Fruit fly (Drosophila melanogaster) whole organism, prepupa: ENCODE data around the gene pbl.

Experiments used
- Blimp-1 ChIP-seq: fragments of 200-800 bp; sonication (Bioruptor generic); optimal IDR thresholded peaks from 3 replicates; lab custom pipeline; 2017; ENCODE audit warnings: missing biosample characterization, missing genetic modification characterization, mild to moderate bottlenecking, moderate library complexity, missing genetic modification reagents
- CG10631 ChIP-seq: fragments of 200-800 bp; sonication (Bioruptor generic); optimal IDR thresholded peaks from 2 replicates; lab custom pipeline; 2016; ENCODE audit warnings: missing biosample characterization, missing genetic modification characterization
- CG10669 ChIP-seq: fragments of 200-800 bp; sonication (Bioruptor generic); optimal IDR thresholded peaks from 3 replicates; lab custom pipeline; 2018; ENCODE audit warnings: missing biosample characterization, mild to moderate bottlenecking, missing genetic modification characterization, moderate library complexity
- CG11294 ChIP-seq: fragments of 200-800 bp; sonication (Bioruptor generic); IDR thresholded peaks from 2 replicates; pipeline ENCODE4 v1.3.6; 2022; ENCODE audit warnings: missing biosample characterization, missing genetic modification characterization
- CG11762 ChIP-seq: fragments of 200-800 bp; sonication (Bioruptor generic); optimal IDR thresholded peaks from 3 replicates; lab custom pipeline; 2016; ENCODE audit warnings: missing biosample characterization, missing genetic modification characterization; ENCODE audit not compliant: insufficient read depth
- CG11902 ChIP-seq: fragments of 200-800 bp; sonication (Bioruptor generic); optimal IDR thresholded peaks from 3 replicates; lab custom pipeline; 2016; ENCODE audit warnings: missing biosample characterization, missing genetic modification characterization
- CG15336 ChIP-seq: fragments of 200-800 bp; sonication (Bioruptor generic); IDR thresholded peaks from 2 replicates; pipeline ENCODE4 v1.3.6; 2022; ENCODE audit warnings: missing biosample characterization, missing genetic modification characterization
- CG1621 ChIP-seq: fragments of 200-800 bp; sonication (Bioruptor generic); optimal IDR thresholded peaks from 3 replicates; lab custom pipeline; 2018; ENCODE audit warnings: missing biosample characterization, mild to moderate bottlenecking, missing genetic modification characterization
- CG16779 ChIP-seq: fragments of 200-800 bp; sonication (Bioruptor generic); optimal IDR thresholded peaks from 3 replicates; lab custom pipeline; 2017; ENCODE audit warnings: missing biosample characterization, mild to moderate bottlenecking, missing genetic modification characterization
- CG3032 ChIP-seq: fragments of 200-800 bp; optimal IDR thresholded peaks from 2 replicates; lab custom pipeline; 2019; ENCODE audit warnings: missing biosample characterization, mild to moderate bottlenecking, missing genetic modification characterization, moderate library complexity
- CG31627 ChIP-seq: fragments of 200-800 bp; sonication (Bioruptor generic); optimal IDR thresholded peaks from 3 replicates; lab custom pipeline; 2016; ENCODE audit warnings: missing biosample characterization, missing genetic modification characterization
- CG32006 ChIP-seq: fragments of 200-800 bp; sonication (Bioruptor generic); optimal IDR thresholded peaks from 3 replicates; lab custom pipeline; 2017; ENCODE audit warnings: missing biosample characterization, mild to moderate bottlenecking, missing genetic modification characterization
- CG34406 ChIP-seq: fragments of 200-800 bp; sonication (Bioruptor generic); optimal IDR thresholded peaks from 3 replicates; lab custom pipeline; 2016; ENCODE audit warnings: missing biosample characterization, missing genetic modification characterization
- CG4318 ChIP-seq: fragments of 200-800 bp; sonication (Bioruptor generic); optimal IDR thresholded peaks from 3 replicates; lab custom pipeline; 2017; ENCODE audit warnings: missing biosample characterization, mild to moderate bottlenecking, missing genetic modification characterization
- CG6276 ChIP-seq: fragments of 200-800 bp; sonication (Bioruptor generic); optimal IDR thresholded peaks from 2 replicates; lab custom pipeline; 2017; ENCODE audit warnings: missing biosample characterization, mild to moderate bottlenecking, missing genetic modification characterization
- CG6808 ChIP-seq: fragments of 200-800 bp; sonication (Bioruptor generic); optimal IDR thresholded peaks from 3 replicates; lab custom pipeline; 2017; ENCODE audit warnings: missing biosample characterization, missing genetic modification characterization, mild to moderate bottlenecking, moderate library complexity, missing genetic modification reagents
- CG6854 ChIP-seq: fragments of 200-800 bp; sonication (Bioruptor generic); optimal IDR thresholded peaks from 2 replicates; lab custom pipeline; 2017; ENCODE audit warnings: missing biosample characterization, mild to moderate bottlenecking, missing genetic modification characterization
- CG7368 ChIP-seq: fragments of 200-800 bp; sonication (Bioruptor generic); optimal IDR thresholded peaks from 3 replicates; lab custom pipeline; 2016; ENCODE audit warnings: missing biosample characterization, missing genetic modification characterization
- CG8119 ChIP-seq: fragments of 200-800 bp; sonication (Bioruptor generic); IDR thresholded peaks from 3 replicates; pipeline ENCODE4 v1.3.6; 2022; ENCODE audit warnings: missing biosample characterization, missing genetic modification characterization
- CG8319 ChIP-seq: fragments of 200-800 bp; sonication (Bioruptor generic); optimal IDR thresholded peaks from 3 replicates; lab custom pipeline; 2016; ENCODE audit warnings: missing biosample characterization, missing genetic modification characterization
- CG9139 ChIP-seq: fragments of 200-800 bp; sonication (Bioruptor generic); optimal IDR thresholded peaks from 3 replicates; lab custom pipeline; 2017; ENCODE audit warnings: missing biosample characterization, mild to moderate bottlenecking, missing genetic modification characterization
- Eip75B ChIP-seq: fragments of 200-800 bp; sonication (Bioruptor generic); optimal IDR thresholded peaks from 3 replicates; lab custom pipeline; 2016; ENCODE audit warnings: missing biosample characterization, missing genetic modification characterization
- Eip93F ChIP-seq: fragments of 200-800 bp; sonication (Bioruptor generic); optimal IDR thresholded peaks from 2 replicates; lab custom pipeline; 2016; ENCODE audit warnings: missing biosample characterization, mild to moderate bottlenecking, missing genetic modification characterization
- Ets21C ChIP-seq: fragments of 200-800 bp; sonication (Bioruptor generic); optimal IDR thresholded peaks from 3 replicates; lab custom pipeline; 2016; ENCODE audit warnings: missing biosample characterization, missing genetic modification characterization
- Ets96B ChIP-seq: fragments of 200-800 bp; optimal IDR thresholded peaks from 2 replicates; lab custom pipeline; 2019; ENCODE audit warnings: missing biosample characterization, mild to moderate bottlenecking, missing genetic modification characterization, moderate library complexity
- Gug ChIP-seq: fragments of 200-800 bp; sonication (Bioruptor generic); IDR thresholded peaks from 2 replicates; pipeline ENCODE4 v1.3.6; 2022; ENCODE audit warnings: missing biosample characterization, missing genetic modification characterization
- Hr38 ChIP-seq: sonication (Bioruptor generic); optimal IDR thresholded peaks from 2 replicates; lab custom pipeline; 2016; ENCODE audit warnings: missing biosample characterization, missing genetic modification characterization
- Hr39 ChIP-seq: fragments of 200-800 bp; sonication (Bioruptor generic); optimal IDR thresholded peaks from 2 replicates; lab custom pipeline; 2016; ENCODE audit warnings: missing biosample characterization, missing genetic modification characterization
- Lpt ChIP-seq: fragments of 200-800 bp; sonication (Bioruptor generic); optimal IDR thresholded peaks from 3 replicates; lab custom pipeline; 2016; ENCODE audit warnings: missing biosample characterization, missing genetic modification characterization
- Met ChIP-seq: fragments of 200-800 bp; sonication (Bioruptor generic); optimal IDR thresholded peaks from 3 replicates; lab custom pipeline; 2016; ENCODE audit warnings: missing biosample characterization, missing genetic modification characterization
- OdsH ChIP-seq: fragments of 200-800 bp; sonication (Bioruptor generic); optimal IDR thresholded peaks from 3 replicates; lab custom pipeline; 2016; ENCODE audit warnings: missing biosample characterization, missing genetic modification characterization
- Smox ChIP-seq: fragments of 200-800 bp; sonication (Bioruptor generic); optimal IDR thresholded peaks from 3 replicates; lab custom pipeline; 2016; ENCODE audit warnings: missing biosample characterization, missing genetic modification characterization
- Sox102F ChIP-seq: fragments of 200-800 bp; sonication (Bioruptor generic); optimal IDR thresholded peaks from 2 replicates; lab custom pipeline; 2016; ENCODE audit warnings: missing biosample characterization, mild to moderate bottlenecking, missing genetic modification characterization
- Sox14 ChIP-seq: fragments of 200-800 bp; sonication (Bioruptor generic); optimal IDR thresholded peaks from 3 replicates; lab custom pipeline; 2016; ENCODE audit warnings: missing biosample characterization, missing genetic modification characterization
- Sox15 ChIP-seq: fragments of 200-800 bp; sonication (Bioruptor generic); optimal IDR thresholded peaks from 3 replicates; lab custom pipeline; 2016; ENCODE audit warnings: missing biosample characterization, missing genetic modification characterization
- achi ChIP-seq: fragments of 200-800 bp; sonication (Bioruptor generic); optimal IDR thresholded peaks from 3 replicates; lab custom pipeline; 2016; ENCODE audit warnings: missing biosample characterization, missing genetic modification characterization
- acj6 ChIP-seq: fragments of 200-800 bp; sonication (Bioruptor generic); optimal IDR thresholded peaks from 3 replicates; lab custom pipeline; 2016; ENCODE audit warnings: missing biosample characterization, missing genetic modification characterization
- cyc ChIP-seq: fragments of 200-800 bp; sonication (Bioruptor generic); optimal IDR thresholded peaks from 3 replicates; lab custom pipeline; 2016; ENCODE audit warnings: missing biosample characterization, missing genetic modification characterization
- dac ChIP-seq: fragments of 200-800 bp; sonication (Bioruptor generic); optimal IDR thresholded peaks from 2 replicates; lab custom pipeline; 2017; ENCODE audit warnings: missing biosample characterization, mild to moderate bottlenecking, missing genetic modification characterization
- eg ChIP-seq: fragments of 200-800 bp; sonication (Bioruptor generic); IDR thresholded peaks from 3 replicates; pipeline ENCODE4 v1.3.6; 2022; ENCODE audit warnings: missing biosample characterization, missing genetic modification characterization
- esn ChIP-seq: fragments of 200-800 bp; sonication (Bioruptor generic); optimal IDR thresholded peaks from 2 replicates; lab custom pipeline; 2016; ENCODE audit warnings: missing biosample characterization, mild to moderate bottlenecking, missing genetic modification characterization, moderate library complexity
- fd59A ChIP-seq: fragments of 200-800 bp; sonication (Bioruptor generic); optimal IDR thresholded peaks from 2 replicates; lab custom pipeline; 2017; ENCODE audit warnings: missing biosample characterization, mild to moderate bottlenecking, missing genetic modification characterization, missing genetic modification reagents
- fd85E ChIP-seq: fragments of 200-800 bp; sonication (Bioruptor generic); optimal IDR thresholded peaks from 3 replicates; lab custom pipeline; 2016; ENCODE audit warnings: missing biosample characterization, missing genetic modification characterization
- fkh ChIP-seq: fragments of 200-800 bp; sonication (Bioruptor generic); optimal IDR thresholded peaks from 3 replicates; lab custom pipeline; 2017; ENCODE audit warnings: missing biosample characterization, mild to moderate bottlenecking, missing genetic modification characterization, moderate library complexity
- lz ChIP-seq: fragments of 200-800 bp; sonication (Bioruptor generic); optimal IDR thresholded peaks from 3 replicates; lab custom pipeline; 2016; ENCODE audit warnings: missing biosample characterization, missing genetic modification characterization
- net ChIP-seq: fragments of 200-800 bp; sonication (Bioruptor generic); optimal IDR thresholded peaks from 3 replicates; lab custom pipeline; 2016; ENCODE audit warnings: missing biosample characterization, missing genetic modification characterization
- pdm3 ChIP-seq: fragments of 200-800 bp; sonication (Bioruptor generic); optimal IDR thresholded peaks from 3 replicates; lab custom pipeline; 2016; ENCODE audit warnings: missing biosample characterization, missing genetic modification characterization
- salr ChIP-seq, 2 experiments: fragments of 200-800 bp; sonication (Bioruptor generic); optimal IDR thresholded peaks; 3 replicates each; lab custom pipeline; 2016 to 2018; ENCODE audit warnings: missing biosample characterization in 2 of 2, missing genetic modification characterization in 2 of 2, mild to moderate bottlenecking in 1 of 2
- spab ChIP-seq: fragments of 200-800 bp; sonication (Bioruptor generic); optimal IDR thresholded peaks from 2 replicates; lab custom pipeline; 2017; ENCODE audit warnings: missing biosample characterization, mild to moderate bottlenecking, missing genetic modification characterization, missing genetic modification reagents
- svp ChIP-seq: fragments of 200-800 bp; sonication (Bioruptor generic); peaks from one replicate; lab custom pipeline; 2016; ENCODE audit warnings: missing biosample characterization, missing genetic modification characterization
- vri ChIP-seq: fragments of 200-800 bp; sonication (Bioruptor generic); optimal IDR thresholded peaks from 3 replicates; lab custom pipeline; 2016; ENCODE audit warnings: missing biosample characterization, mild to moderate bottlenecking, missing genetic modification characterization

The pbl gene

dm6 chr3L:7869715-7870387 is 41.9 kb downstream of the pbl start:
- TF ChIP-seq Blimp-1 (GFP tag; lab: Kevin White, UChicago) (no peak), achi (GFP tag; lab: Kevin White, UChicago) (peak; percentile 86), Ets96B (tag; lab: Kevin White, UChicago) (peak; percentile 81), svp (peak; percentile 83), esn (GFP tag; lab: Kevin White, UChicago) (peak; percentile 76), acj6 (GFP tag; lab: Kevin White, UChicago) (peak; percentile 83), CG10631 (GFP tag; lab: Kevin White, UChicago) (peak; percentile 73), CG6854 (peak; percentile 54), CG11902 (peak; percentile 51), Sox15 (GFP tag; lab: Kevin White, UChicago) (peak; percentile 44), CG6808 (GFP tag; lab: Kevin White, UChicago) (peak; percentile 81), CG16779 (tag; lab: Kevin White, UChicago) (peak; percentile 62), vri (GFP tag; lab: Kevin White, UChicago) (peak; percentile 45), CG6276 (GFP tag; lab: Kevin White, UChicago) (peak; percentile 74), CG34406 (peak; percentile 74), pdm3 (peak; percentile 73), Hr39 (GFP tag; lab: Kevin White, UChicago) (peak; percentile 28), CG4318 (GFP tag; lab: Kevin White, UChicago) (peak; percentile 83), CG7368 (peak; percentile 61), Met (GFP tag; lab: Kevin White, UChicago) (peak; percentile 73), CG31627 (GFP tag; lab: Kevin White, UChicago) (peak; percentile 33), net (GFP tag; lab: Kevin White, UChicago) (peak; percentile 72), Sox14 (GFP tag; lab: Kevin White, UChicago) (peak; percentile 69), CG15336 (GFP tag; lab: Robert Waterston, UW) (peak; percentile 90), eg (GFP tag; lab: Robert Waterston, UW) (peak; percentile 59; the same call in 2 of the 3 replicates), Hr38 (GFP tag; lab: Kevin White, UChicago) (no peak), salr (GFP tag; optimal IDR thresholded peaks at IDR 0.05; lab: Kevin White, UChicago) (peak in 1 of 2 experiments; percentile 71), spab (peak; percentile 80), Gug (peak; percentile 74), lz (GFP tag; lab: Kevin White, UChicago) (peak; percentile 62), dac (GFP tag; lab: Kevin White, UChicago) (peak; percentile 62), fkh (GFP tag; lab: Kevin White, UChicago) (no peak), Smox (GFP tag; lab: Kevin White, UChicago) (peak; percentile 61), CG11294 (GFP tag; lab: Robert Waterston, UW) (0 out of 2 replicates have a peak, but pooled peaks have one; percentile 31), Eip75B (GFP tag; lab: Kevin White, UChicago) (peak; percentile 59), CG9139 (GFP tag; lab: Kevin White, UChicago) (peak; percentile 62), CG3032 (tag; lab: Kevin White, UChicago) (peak; percentile 82), cyc (peak; percentile 51), Eip93F (GFP tag; lab: Kevin White, UChicago) (no peak), Ets21C (GFP tag; lab: Kevin White, UChicago) (peak; percentile 34), CG8319 (GFP tag; lab: Kevin White, UChicago) (peak; percentile 51), CG32006 (GFP tag; lab: Kevin White, UChicago) (peak; percentile 94), CG8119 (peak; percentile 92), CG1621 (tag; lab: Kevin White, UChicago) (peak; percentile 23), Lpt (GFP tag; lab: Kevin White, UChicago) (peak; percentile 44), fd59A (GFP tag; lab: Kevin White, UChicago) (peak; percentile 76), Sox102F (peak; percentile 55), CG10669 (peak; percentile 69), CG11762 (GFP tag; lab: Kevin White, UChicago) (peak; percentile 69), OdsH (peak; percentile 77), fd85E (GFP tag; lab: Kevin White, UChicago) (peak; percentile 28)
